Fruit fly (Drosophila melanogaster) whole organism: Measurements from ENCODE around the gene svp.

ENCODE experiments used
- CG8478 ChIP-seq: fragments of >200 bp; optimal IDR thresholded peaks from 2 replicates; lab custom pipeline; 2018; ENCODE audit warnings: inconsistent platforms
- Dll ChIP-seq: fragments of >200 bp; optimal IDR thresholded peaks from 2 replicates; lab custom pipeline; 2017
- EcR ChIP-seq, 2 experiments: fragments of >200 bp; optimal IDR thresholded peaks; 2 replicates each; lab custom pipeline; 2017; ENCODE audit warnings: missing biosample characterization in 2 of 2, missing genetic modification characterization in 2 of 2, missing genetic modification reagents in 2 of 2
- psq ChIP-seq: fragments of >200 bp; optimal IDR thresholded peaks from 2 replicates; lab custom pipeline; 2017

DNA sequence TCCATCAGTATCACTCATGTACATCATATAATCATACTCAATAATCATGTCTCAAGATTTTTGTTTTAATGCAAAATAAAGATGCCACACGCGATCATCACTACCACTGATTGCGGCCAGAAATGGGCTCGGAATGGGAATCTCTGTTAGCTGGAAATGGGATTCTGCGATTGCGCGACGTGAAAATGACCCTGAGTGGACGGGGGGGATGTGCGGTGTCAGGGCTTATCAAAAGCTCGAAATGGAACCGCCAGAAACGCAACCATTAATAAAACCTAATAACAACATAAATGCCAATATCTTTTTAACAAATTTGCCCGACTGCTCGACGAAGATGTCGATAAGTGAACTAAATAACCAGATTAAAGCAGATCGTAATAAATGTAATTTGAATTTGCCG lies 57.9 kb downstream of the svp start:
- no peak for TF ChIP-seq psq (lab: Kevin White, UChicago)
- TF ChIP-seq CG8478 (lab: Kevin White, UChicago): no peak
- TF ChIP-seq EcR (GFP tag; optimal IDR thresholded peaks at IDR 0.05; lab: Kevin White, UChicago): no peak
- TF ChIP-seq Dll (lab: Kevin White, UChicago): no peak
